Worm (Caenorhabditis elegans) whole organism, midembryonic: ENCODE measurements around the gene C07A4.3.

Source experiments
- T22C8.4 ChIP-seq: fragments of 200-800 bp; sonication (Bioruptor generic); IDR thresholded peaks from 2 replicates; pipeline ENCODE4 v1.3.6; 2022; ENCODE audit warnings: missing genetic modification characterization, missing compliant biosample characterization
- flt-1 ChIP-seq: fragments of 200-800 bp; sonication (Bioruptor generic); IDR thresholded peaks from 2 replicates; pipeline ENCODE4 v1.3.6; 2022; ENCODE audit warnings: missing genetic modification characterization, missing compliant biosample characterization
- ref-1 ChIP-seq: fragments of 200-800 bp; sonication (Bioruptor generic); conservative IDR thresholded peaks from 2 replicates; pipeline ENCODE4 v1.3.6; 2022; ENCODE audit warnings: missing genetic modification reagents, missing genetic modification characterization, missing compliant biosample characterization
- ztf-29 ChIP-seq: fragments of 200-800 bp; sonication (Bioruptor generic); IDR thresholded peaks from 2 replicates; pipeline ENCODE4 v1.3.6; 2022; ENCODE audit warnings: missing genetic modification reagents, missing genetic modification characterization, missing compliant biosample characterization

ce11 chrX:10168534-10168933 lies 6.2 kb upstream of the C07A4.3 start:
- TF ChIP-seq flt-1 (GFP tag; lab: Robert Waterston, UW) (no peak), ref-1 (GFP tag; lab: Robert Waterston, UW) (no peak), T22C8.4 (GFP tag; lab: Robert Waterston, UW) (no peak), ztf-29 (GFP tag; lab: Robert Waterston, UW) (no peak)
